Worm (Caenorhabditis elegans): ENCODE data around the gene del-1.

DNA sequence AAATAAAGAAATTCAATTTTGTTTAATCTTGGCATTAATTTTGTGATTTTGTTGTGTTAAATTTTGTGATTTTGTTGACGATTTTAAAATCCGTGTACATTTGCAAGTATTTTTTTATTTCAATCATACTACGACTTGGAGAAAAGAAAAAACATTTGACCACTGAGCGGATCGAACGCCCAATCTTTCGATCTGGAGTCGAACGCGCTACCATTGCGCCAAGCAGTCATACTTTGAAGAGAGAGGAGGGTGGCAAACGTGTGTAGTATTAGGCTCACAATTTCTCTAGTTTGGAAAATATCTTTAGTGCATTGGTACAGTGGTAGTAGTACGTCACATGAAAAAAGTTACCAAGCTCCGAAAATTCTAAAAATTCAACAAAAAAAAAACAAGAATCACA, 39.1 kb upstream of the del-1 start:
- TF ChIP-seq F10E7.11 (tag; optimal IDR thresholded peaks at IDR 0.05) (no peak), akir-1 (GFP tag; optimal IDR thresholded peaks at IDR 0.05) (no peak), lin-40 (tag; optimal IDR thresholded peaks at IDR 0.05) (no peak), attf-6 (GFP tag; IDR thresholded peaks at IDR 0.05) (0 out of 2 replicates have a peak, but pooled peaks have one; percentile 10), snpc-4 (GFP tag; optimal IDR thresholded peaks at IDR 0.05) (peak; percentile 76), snpc-4 (tag; optimal IDR thresholded peaks at IDR 0.05) (peak in 2 of 4 experiments; percentile 58 to 77), die-1 (tag; optimal IDR thresholded peaks at IDR 0.05) (peak; percentile 84), F52B5.7 (tag; optimal IDR thresholded peaks at IDR 0.05) (no peak), Y67H2A.10 (GFP tag; conservative IDR thresholded peaks at IDR 0.05) (no peak), ama-1 (optimal IDR thresholded peaks at IDR 0.05) (no peak), ama-1 (GFP tag; optimal IDR thresholded peaks at IDR 0.05) (peak in 1 of 2 experiments; percentile 27), unc-62 (GFP tag; optimal IDR thresholded peaks at IDR 0.05) (no peak)

All from whole organism, young adult.